Fruit fly (Drosophila melanogaster): ENCODE results near the gene CG32391.

dm6 chr3L:7069099-7069498 lies at the start of gene CG32391:
- TF ChIP-seq lola (GFP tag; optimal IDR thresholded peaks at IDR 0.05) (no peak), OdsH (GFP tag; optimal IDR thresholded peaks at IDR 0.05) (no peak), h (GFP tag; optimal IDR thresholded peaks at IDR 0.05) (no peak), woc (GFP tag; optimal IDR thresholded peaks at IDR 0.05) (no peak), psq (GFP tag; optimal IDR thresholded peaks at IDR 0.05) (no peak)
